Worm (Caenorhabditis elegans) whole organism, L4/young adult: ENCODE data around the gene unc-69.

ENCODE experiments used
- W03F9.2 ChIP-seq: fragments of 150-350 bp; optimal IDR thresholded peaks from 2 replicates; lab custom pipeline; 2014; ENCODE audit warnings: missing biosample characterization, missing genetic modification characterization
- dao-5 ChIP-seq: sonication (generic microtip); optimal IDR thresholded peaks from 2 replicates; lab custom pipeline; 2016; ENCODE audit warnings: missing genotype, missing genetic modification characterization, moderate library complexity, missing compliant biosample characterization
- him-1 ChIP-seq: sonication (generic microtip); optimal IDR thresholded peaks from 2 replicates; lab custom pipeline; 2016; ENCODE audit warnings: missing genotype, missing genetic modification reagents, missing genetic modification characterization, missing compliant biosample characterization

Gene unc-69

ce11 chrIII:10314234-10314633 lies 4.5 kb upstream of the unc-69 start:
- TF ChIP-seq dao-5 (tag; lab: Kevin White, UChicago) (no peak), him-1 (tag; lab: Kevin White, UChicago) (no peak), W03F9.2 (tag; lab: Kevin White, UChicago) (no peak)

ce11 chrIII:10318062-10318609 lies 603 bp upstream of the unc-69 start, which contains the start of the genes unc-50 and ostf-4:
TSS of gene unc-50 (minus strand) at chrIII:10318162.
TSS of gene ostf-4 (minus strand) at chrIII:10318559.
- TF ChIP-seq dao-5 (tag; lab: Kevin White, UChicago) (no peak), him-1 (tag; lab: Kevin White, UChicago) (no peak), W03F9.2 (tag; lab: Kevin White, UChicago) (no peak)

- TF ChIP-seq dao-5 (tag; lab: Kevin White, UChicago): no peak
- TF ChIP-seq W03F9.2 (tag; lab: Kevin White, UChicago): no peak
- no peak for TF ChIP-seq him-1 (tag; lab: Kevin White, UChicago)
Measured at ce11 chrIII:10320788-10321187, 2.0 kb downstream of the unc-69 start, which contains the start of gene sas-7. TSS of gene sas-7 (plus strand) at chrIII:10321019.

- TF ChIP-seq dao-5 (tag; lab: Kevin White, UChicago) (no peak), him-1 (tag; lab: Kevin White, UChicago) (no peak), W03F9.2 (tag; lab: Kevin White, UChicago) (no peak)
Measured at ce11 chrIII:10326327-10326726, 7.6 kb downstream of the unc-69 start.

ce11 chrIII:10328565-10329541 lies 10.1 kb downstream of the unc-69 start:
- TF ChIP-seq dao-5 (tag; lab: Kevin White, UChicago) (no peak), him-1 (tag; lab: Kevin White, UChicago) (no peak), W03F9.2 (tag; lab: Kevin White, UChicago) (no peak)

ce11 chrIII:10329811-10330210 lies 11.1 kb downstream of the unc-69 start:
- no peak for TF ChIP-seq him-1 (tag; lab: Kevin White, UChicago)
- TF ChIP-seq dao-5 (tag; lab: Kevin White, UChicago): no peak
- no peak for TF ChIP-seq W03F9.2 (tag; lab: Kevin White, UChicago)

- TF ChIP-seq dao-5 (tag; lab: Kevin White, UChicago) (no peak), him-1 (tag; lab: Kevin White, UChicago) (no peak), W03F9.2 (tag; lab: Kevin White, UChicago) (no peak)
Measured at ce11 chrIII:10330372-10331062, 11.8 kb downstream of the unc-69 start, which contains the start of gene nex-2. TSS of gene nex-2 (minus strand) at chrIII:10330422.

- TF ChIP-seq W03F9.2 (tag; lab: Kevin White, UChicago) (no peak), him-1 (tag; lab: Kevin White, UChicago) (no peak), dao-5 (tag; lab: Kevin White, UChicago) (no peak)
Measured at ce11 chrIII:10331232-10331631, 12.5 kb downstream of the unc-69 start.

ce11 chrIII:10332560-10332959 lies 13.8 kb downstream of the unc-69 start, which contains the start of gene T07C4.12:
TSS of gene T07C4.12 (minus strand) at chrIII:10332660.
- TF ChIP-seq dao-5 (tag; lab: Kevin White, UChicago) (no peak), W03F9.2 (tag; lab: Kevin White, UChicago) (no peak), him-1 (tag; lab: Kevin White, UChicago) (no peak)

ce11 chrIII:10333961-10334542 lies 15.3 kb downstream of the unc-69 start, which contains the start of the genes jmjd-4 and mev-1:
TSS of gene jmjd-4 (minus strand) at chrIII:10334018.
TSS of gene mev-1 (plus strand) at chrIII:10334277.
- TF ChIP-seq him-1 (tag; lab: Kevin White, UChicago) (peak; percentile 67), W03F9.2 (tag; lab: Kevin White, UChicago) (peak; percentile 89), dao-5 (tag; lab: Kevin White, UChicago) (no peak)

ce11 chrIII:10335086-10335485 lies 16.3 kb downstream of the unc-69 start, which contains the start of gene ced-9:
TSS of gene ced-9 (plus strand) at chrIII:10335172.
- TF ChIP-seq him-1 (tag; lab: Kevin White, UChicago) (no peak), dao-5 (tag; lab: Kevin White, UChicago) (no peak), W03F9.2 (tag; lab: Kevin White, UChicago) (no peak)

- TF ChIP-seq W03F9.2 (tag; lab: Kevin White, UChicago) (no peak), dao-5 (tag; lab: Kevin White, UChicago) (no peak), him-1 (tag; lab: Kevin White, UChicago) (no peak)
Measured at ce11 chrIII:10336109-10336508, 17.4 kb downstream of the unc-69 start.
